Fruit fly (Drosophila melanogaster) whole organism, embryonic: ENCODE results near the gene CG3071.

Experiments used
- B-H1 ChIP-seq: fragments of 200-800 bp; sonication (Bioruptor generic); IDR thresholded peaks from 3 replicates; pipeline ENCODE4 v1.3.6; 2022; ENCODE audit warnings: missing biosample characterization, missing genetic modification characterization
- Blimp-1 ChIP-seq: fragments of 200-800 bp; sonication (Bioruptor generic); optimal IDR thresholded peaks from 3 replicates; lab custom pipeline; 2018; ENCODE audit warnings: missing biosample characterization, missing genetic modification characterization, mild to moderate bottlenecking, moderate library complexity, missing genetic modification reagents
- CG10979 ChIP-seq: fragments of 200-800 bp; sonication (Bioruptor generic); optimal IDR thresholded peaks from 2 replicates; lab custom pipeline; 2018; ENCODE audit warnings: missing biosample characterization, mild to moderate bottlenecking, missing genetic modification characterization, moderate library complexity
- CG11504 ChIP-seq: fragments of 200-800 bp; sonication (Bioruptor generic); optimal IDR thresholded peaks from 3 replicates; lab custom pipeline; 2019; ENCODE audit warnings: missing biosample characterization, mild to moderate bottlenecking, missing genetic modification characterization, moderate library complexity
- CG12071 ChIP-seq: fragments of 200-800 bp; sonication (Bioruptor generic); optimal IDR thresholded peaks from 3 replicates; lab custom pipeline; 2018; ENCODE audit warnings: missing biosample characterization, mild to moderate bottlenecking, missing genetic modification characterization
- CG12219 ChIP-seq: fragments of 200-800 bp; sonication (Bioruptor generic); optimal IDR thresholded peaks from 3 replicates; lab custom pipeline; 2018; ENCODE audit warnings: missing biosample characterization, mild to moderate bottlenecking, missing genetic modification characterization
- CG13424 ChIP-seq: fragments of 200-800 bp; sonication (Bioruptor generic); optimal IDR thresholded peaks from 2 replicates; lab custom pipeline; 2019; ENCODE audit warnings: missing biosample characterization, mild to moderate bottlenecking, missing genetic modification characterization, moderate library complexity
- CG14050 ChIP-seq: fragments of 200-800 bp; sonication (Bioruptor generic); IDR thresholded peaks from 3 replicates; pipeline ENCODE4 v1.3.6; 2022; ENCODE audit warnings: missing biosample characterization, missing genetic modification characterization
- CG1602 ChIP-seq: fragments of 200-800 bp; sonication (Bioruptor generic); optimal IDR thresholded peaks from 3 replicates; lab custom pipeline; 2016; ENCODE audit warnings: missing biosample characterization, missing genetic modification characterization
- CG17328 ChIP-seq: fragments of 200-800 bp; sonication (Bioruptor generic); IDR thresholded peaks from 2 replicates; pipeline ENCODE4 v1.3.6; 2022; ENCODE audit warnings: missing biosample characterization, missing genetic modification characterization
- CG17802 ChIP-seq: fragments of 200-800 bp; sonication (Bioruptor generic); optimal IDR thresholded peaks from 2 replicates; lab custom pipeline; 2018; ENCODE audit warnings: missing biosample characterization, mild to moderate bottlenecking, missing genetic modification characterization, moderate library complexity
- CG17912 ChIP-seq: fragments of 200-800 bp; sonication (Bioruptor generic); optimal IDR thresholded peaks from 2 replicates; lab custom pipeline; 2018; ENCODE audit warnings: missing biosample characterization, mild to moderate bottlenecking, missing genetic modification characterization
- CG2202 ChIP-seq: fragments of 200-800 bp; sonication (Bioruptor generic); optimal IDR thresholded peaks from 2 replicates; lab custom pipeline; 2018; ENCODE audit warnings: missing biosample characterization, mild to moderate bottlenecking, missing genetic modification characterization
- CG32772 ChIP-seq: fragments of 200-800 bp; sonication (Bioruptor generic); IDR thresholded peaks from 2 replicates; pipeline ENCODE4 v1.3.6; 2022; ENCODE audit warnings: missing biosample characterization, missing genetic modification characterization
- CG34422 ChIP-seq: fragments of 200-800 bp; sonication (Bioruptor generic); IDR thresholded peaks from 3 replicates; pipeline ENCODE4 v1.3.6; 2022; ENCODE audit warnings: missing biosample characterization, missing genetic modification characterization
- CG6689 ChIP-seq: fragments of 200-800 bp; sonication (Bioruptor generic); IDR thresholded peaks from 2 replicates; pipeline ENCODE4 v1.3.6; 2022; ENCODE audit warnings: missing biosample characterization, missing genetic modification characterization
- CG7556 ChIP-seq: fragments of 200-800 bp; sonication (Bioruptor generic); optimal IDR thresholded peaks from 2 replicates; lab custom pipeline; 2017; ENCODE audit warnings: missing biosample characterization, mild to moderate bottlenecking, missing genetic modification characterization
- CG8388 ChIP-seq: fragments of 200-800 bp; sonication (Bioruptor generic); optimal IDR thresholded peaks from 2 replicates; lab custom pipeline; 2019; ENCODE audit warnings: missing biosample characterization, mild to moderate bottlenecking, missing genetic modification characterization, moderate library complexity
- CG8924 ChIP-seq: fragments of 200-800 bp; optimal IDR thresholded peaks from 3 replicates; lab custom pipeline; 2019; ENCODE audit warnings: missing biosample characterization, mild to moderate bottlenecking, missing genetic modification characterization, moderate library complexity
- CG9797 ChIP-seq: fragments of 200-800 bp; sonication (Bioruptor generic); optimal IDR thresholded peaks from 3 replicates; lab custom pipeline; 2018; ENCODE audit warnings: missing biosample characterization, mild to moderate bottlenecking, missing genetic modification characterization
- CG9817 ChIP-seq: fragments of 200-800 bp; sonication (Bioruptor generic); optimal IDR thresholded peaks from 2 replicates; lab custom pipeline; 2018; ENCODE audit warnings: missing biosample characterization, mild to moderate bottlenecking, missing genetic modification characterization, moderate library complexity
- H15 ChIP-seq: fragments of 200-800 bp; sonication (Bioruptor generic); IDR thresholded peaks from 3 replicates; pipeline ENCODE4 v1.3.6; 2022; ENCODE audit warnings: missing biosample characterization, missing genetic modification characterization
- HLH3B ChIP-seq: fragments of 200-800 bp; sonication (Bioruptor generic); IDR thresholded peaks from 2 replicates; pipeline ENCODE4 v1.3.6; 2022; ENCODE audit warnings: missing biosample characterization, missing genetic modification characterization
- Hr39 ChIP-seq: fragments of >200 bp; optimal IDR thresholded peaks from 2 replicates; lab custom pipeline; 2017
- Jarid2 ChIP-seq: fragments of 200-800 bp; sonication (Bioruptor generic); optimal IDR thresholded peaks from 3 replicates; lab custom pipeline; 2017; ENCODE audit warnings: mild to moderate bottlenecking, missing biosample characterization, missing genetic modification reagents, missing genetic modification characterization
- Mrtf ChIP-seq: fragments of 200-800 bp; sonication (Bioruptor generic); IDR thresholded peaks from 3 replicates; pipeline ENCODE4 v1.3.6; 2022; ENCODE audit warnings: missing biosample characterization, missing genetic modification characterization
- Nf-YA ChIP-seq: fragments of 200-800 bp; sonication (Bioruptor generic); IDR thresholded peaks from 2 replicates; pipeline ENCODE4 v1.3.6; 2022; ENCODE audit warnings: missing biosample characterization, missing genetic modification characterization
- NfI ChIP-seq: fragments of 200-800 bp; sonication (Bioruptor generic); optimal IDR thresholded peaks from 3 replicates; lab custom pipeline; 2018; ENCODE audit warnings: missing biosample characterization, mild to moderate bottlenecking, missing genetic modification characterization, moderate library complexity
- Oli ChIP-seq: fragments of 200-800 bp; sonication (Bioruptor generic); optimal IDR thresholded peaks from 2 replicates; lab custom pipeline; 2018; ENCODE audit warnings: missing biosample characterization, mild to moderate bottlenecking, missing genetic modification characterization, moderate library complexity
- Sry-δ ChIP-seq: fragments of 200-800 bp; sonication (Bioruptor generic); optimal IDR thresholded peaks from 2 replicates; lab custom pipeline; 2016; ENCODE audit warnings: missing biosample characterization, missing genetic modification characterization
- TFAM ChIP-seq: fragments of 200-800 bp; sonication (Bioruptor generic); optimal IDR thresholded peaks from 2 replicates; lab custom pipeline; 2017; ENCODE audit warnings: missing biosample characterization, missing genetic modification characterization, inconsistent platforms
- ara ChIP-seq: fragments of 200-800 bp; sonication (Bioruptor generic); IDR thresholded peaks from 2 replicates; pipeline ENCODE4 v1.3.6; 2022; ENCODE audit warnings: missing biosample characterization, missing genetic modification characterization
- chm ChIP-seq: fragments of 200-800 bp; sonication (Bioruptor generic); IDR thresholded peaks from 2 replicates; pipeline ENCODE4 v1.3.6; 2022; ENCODE audit warnings: missing biosample characterization, missing genetic modification characterization
- chn ChIP-seq: fragments of 200-800 bp; sonication (Bioruptor generic); optimal IDR thresholded peaks from 2 replicates; lab custom pipeline; 2016; ENCODE audit warnings: missing biosample characterization, missing genetic modification characterization
- croc ChIP-seq: fragments of 200-800 bp; sonication (Bioruptor generic); conservative IDR thresholded peaks from 3 replicates; pipeline ENCODE4 v1.3.6; 2022; ENCODE audit warnings: missing biosample characterization, missing genetic modification characterization
- ems ChIP-seq: fragments of 200-800 bp; sonication (Bioruptor generic); optimal IDR thresholded peaks from 3 replicates; lab custom pipeline; 2016; ENCODE audit warnings: missing biosample characterization, missing genetic modification characterization
- fd3F ChIP-seq: fragments of 200-800 bp; sonication (Bioruptor generic); optimal IDR thresholded peaks from 2 replicates; lab custom pipeline; 2018; ENCODE audit warnings: missing biosample characterization, mild to moderate bottlenecking, missing genetic modification characterization, moderate library complexity
- fru ChIP-seq: fragments of >200 bp; optimal IDR thresholded peaks from 2 replicates; lab custom pipeline; 2017
- grn ChIP-seq: fragments of 200-800 bp; sonication (Bioruptor generic); optimal IDR thresholded peaks from 3 replicates; lab custom pipeline; 2017; ENCODE audit warnings: missing biosample characterization, missing genetic modification characterization
- jing ChIP-seq: fragments of 200-800 bp; sonication (Bioruptor generic); optimal IDR thresholded peaks from 2 replicates; lab custom pipeline; 2018; ENCODE audit warnings: missing biosample characterization, mild to moderate bottlenecking, missing genetic modification characterization
- jumu ChIP-seq: fragments of 200-800 bp; sonication (Bioruptor generic); optimal IDR thresholded peaks from 3 replicates; lab custom pipeline; 2016; ENCODE audit warnings: missing biosample characterization, missing genetic modification characterization
- lbe ChIP-seq: fragments of 200-800 bp; sonication (Bioruptor generic); optimal IDR thresholded peaks from 2 replicates; lab custom pipeline; 2016; ENCODE audit warnings: missing biosample characterization, mild to moderate bottlenecking, missing genetic modification characterization
- mam ChIP-seq: fragments of 200-800 bp; sonication (Bioruptor generic); optimal IDR thresholded peaks from 3 replicates; lab custom pipeline; 2016; ENCODE audit warnings: missing biosample characterization, missing genetic modification characterization
- pan ChIP-seq, 4 experiments: fragments of >200 bp in 3 of 4; fragments of 200-800 bp in 1 of 4; sonication (Bioruptor generic) in 1 of 4; optimal IDR thresholded peaks in 3 of 4; IDR thresholded peaks in 1 of 4; 2 replicates each; pipeline versions ENCODE4 v1.3.6 to Lab custom; 2017 to 2022; ENCODE audit warnings: missing biosample characterization in 2 of 4, missing genetic modification characterization in 2 of 4, mixed read lengths in 1 of 4
- pnt ChIP-seq: fragments of 200-800 bp; sonication (Bioruptor generic); optimal IDR thresholded peaks from 3 replicates; lab custom pipeline; 2016; ENCODE audit warnings: missing biosample characterization, missing genetic modification characterization
- sim ChIP-seq: fragments of 200-800 bp; sonication (Bioruptor generic); IDR thresholded peaks from 2 replicates; pipeline ENCODE4 v1.3.6; 2022; ENCODE audit warnings: missing biosample characterization, missing genetic modification characterization
- stc ChIP-seq: fragments of 200-800 bp; sonication (Bioruptor generic); IDR thresholded peaks from 2 replicates; pipeline ENCODE4 v1.3.6; 2022; ENCODE audit warnings: missing biosample characterization, missing genetic modification characterization
- tna ChIP-seq: fragments of 200-800 bp; sonication (Bioruptor generic); IDR thresholded peaks from 2 replicates; pipeline ENCODE4 v1.3.6; 2022; ENCODE audit warnings: missing biosample characterization, missing genetic modification characterization; ENCODE audit not compliant: partially characterized antibody
- unpg ChIP-seq: fragments of 200-800 bp; sonication (Bioruptor generic); optimal IDR thresholded peaks from 3 replicates; lab custom pipeline; 2018; ENCODE audit warnings: missing biosample characterization, mild to moderate bottlenecking, missing genetic modification characterization, moderate library complexity
- zen ChIP-seq: fragments of 200-800 bp; sonication (Bioruptor generic); optimal IDR thresholded peaks from 3 replicates; lab custom pipeline; 2018; ENCODE audit warnings: missing biosample characterization, mild to moderate bottlenecking, missing genetic modification characterization, moderate library complexity

Gene CG3071

dm6 chrX:2306307-2306706 lies 43.7 kb downstream of the CG3071 start (continued):
- TF ChIP-seq CG2202 (no peak), ems (GFP tag; lab: Kevin White, UChicago) (peak; percentile 46), HLH3B (peak; percentile 59), fru (lab: Kevin White, UChicago) (no peak), CG8924 (tag; lab: Kevin White, UChicago) (peak; percentile 44), CG14050 (GFP tag; lab: Robert Waterston, UW) (peak; percentile 38; the same call in 1 of the 3 replicates), CG1602 (GFP tag; lab: Kevin White, UChicago) (peak; percentile 26), CG12219 (GFP tag; lab: Kevin White, UChicago) (peak; percentile 47), Hr39 (lab: Kevin White, UChicago) (no peak), croc (peak; percentile 43; the same call in 2 of the 3 replicates), Mrtf (0 out of 3 replicates have a peak, but pooled peaks have one; percentile 11), chn (GFP tag; lab: Kevin White, UChicago) (peak; percentile 45), ara (peak; percentile 56), CG8388 (GFP tag; lab: Kevin White, UChicago) (peak; percentile 38), NfI (peak; percentile 63), CG17802 (peak; percentile 10), jing (GFP tag; lab: Kevin White, UChicago) (peak; percentile 39), tna (GFP tag; lab: Robert Waterston, UW) (no peak), CG9797 (GFP tag; lab: Kevin White, UChicago) (no peak), jumu (peak; percentile 42), CG13424 (tag; lab: Kevin White, UChicago) (peak; percentile 52), CG10979 (tag; lab: Kevin White, UChicago) (peak; percentile 52), mam (peak; percentile 58), pnt (GFP tag; lab: Kevin White, UChicago) (peak; percentile 31), Nf-YA (peak; percentile 34; the same call in 1 of the 2 replicates), CG34422 (peak; percentile 70; the same call in 2 of the 3 replicates), B-H1 (peak; percentile 51; the same call in 2 of the 3 replicates), fd3F (GFP tag; lab: Kevin White, UChicago) (peak; percentile 40), CG17912 (GFP tag; lab: Kevin White, UChicago) (no peak), CG6689 (GFP tag; lab: Robert Waterston, UW) (peak; percentile 73), Blimp-1 (GFP tag; lab: Kevin White, UChicago) (peak; percentile 21), Sry-δ (GFP tag; lab: Kevin White, UChicago) (peak; percentile 16), CG17328 (0 out of 2 replicates have a peak, but pooled peaks have one; percentile 28), CG9817 (peak; percentile 17), CG12071 (GFP tag; lab: Kevin White, UChicago) (peak; percentile 56), Jarid2 (GFP tag; lab: Kevin White, UChicago) (peak; percentile 1), stc (GFP tag; lab: Robert Waterston, UW) (peak; percentile 84), lbe (GFP tag; lab: Kevin White, UChicago) (peak; percentile 37), CG32772 (GFP tag; lab: Robert Waterston, UW) (peak; percentile 53), grn (GFP tag; lab: Kevin White, UChicago) (no peak), pan (optimal IDR thresholded peaks at IDR 0.05; lab: Kevin White, UChicago) (no peak), pan (GFP tag; optimal IDR thresholded peaks at IDR 0.05 in 1 of 2, IDR thresholded peaks at IDR 0.05 in 1 of 2) (peak in 1 of 2 experiments; percentile 76), CG11504 (peak; percentile 82), CG7556 (GFP tag; lab: Kevin White, UChicago) (peak; percentile 77), chm (0 out of 2 replicates have a peak, but pooled peaks have one; percentile 19), unpg (GFP tag; lab: Kevin White, UChicago) (peak; percentile 59), sim (GFP tag; lab: Robert Waterston, UW) (peak; percentile 41; the same call in 1 of the 2 replicates), zen (peak; percentile 33), H15 (0 out of 3 replicates have a peak, but pooled peaks have one; percentile 43), TFAM (no peak), Oli (tag; lab: Kevin White, UChicago) (peak; percentile 82)
